Fruit fly (Drosophila melanogaster) whole organism, embryonic: ENCODE data around the gene galla-2.

Source experiments
- CG10267 ChIP-seq: fragments of 200-800 bp; sonication (Bioruptor generic); optimal IDR thresholded peaks from 2 replicates; lab custom pipeline; 2018; ENCODE audit warnings: missing biosample characterization, mild to moderate bottlenecking, missing genetic modification characterization, moderate library complexity
- CG10321 ChIP-seq: fragments of 200-800 bp; sonication (Bioruptor generic); IDR thresholded peaks from 2 replicates; pipeline ENCODE4 v1.3.6; 2022; ENCODE audit warnings: missing biosample characterization, missing genetic modification characterization
- CG10431 ChIP-seq: fragments of 200-800 bp; sonication (Bioruptor generic); optimal IDR thresholded peaks from 3 replicates; lab custom pipeline; 2018; ENCODE audit warnings: missing biosample characterization, mild to moderate bottlenecking, missing genetic modification characterization
- CG13296 ChIP-seq: fragments of 200-800 bp; sonication (Bioruptor generic); optimal IDR thresholded peaks from 3 replicates; lab custom pipeline; 2018; ENCODE audit warnings: missing biosample characterization, mild to moderate bottlenecking, missing genetic modification characterization
- CG15479 ChIP-seq: fragments of 200-800 bp; sonication (Bioruptor generic); optimal IDR thresholded peaks from 3 replicates; lab custom pipeline; 2019; ENCODE audit warnings: missing biosample characterization, mild to moderate bottlenecking, missing genetic modification characterization, moderate library complexity
- CG15696 ChIP-seq: fragments of 200-800 bp; sonication (Bioruptor generic); optimal IDR thresholded peaks from 2 replicates; lab custom pipeline; 2019; ENCODE audit warnings: missing biosample characterization, mild to moderate bottlenecking, missing genetic modification characterization, moderate library complexity
- CG17829 ChIP-seq: fragments of 200-800 bp; optimal IDR thresholded peaks from 2 replicates; lab custom pipeline; 2019; ENCODE audit warnings: missing biosample characterization, mild to moderate bottlenecking, missing genetic modification characterization, moderate library complexity
- CG18011 ChIP-seq: fragments of 200-800 bp; sonication (Bioruptor generic); optimal IDR thresholded peaks from 2 replicates; lab custom pipeline; 2017; ENCODE audit warnings: missing biosample characterization, missing genetic modification characterization, mild to moderate bottlenecking, moderate library complexity, missing genotype
- CG1832 ChIP-seq: fragments of 200-800 bp; sonication (Bioruptor generic); optimal IDR thresholded peaks from 2 replicates; lab custom pipeline; 2017; ENCODE audit warnings: missing biosample characterization, mild to moderate bottlenecking, missing genetic modification characterization, inconsistent platforms
- CG2199 ChIP-seq: fragments of 200-800 bp; sonication (Bioruptor generic); IDR thresholded peaks from 3 replicates; pipeline ENCODE4 v1.3.6; 2022; ENCODE audit warnings: missing biosample characterization, missing genetic modification characterization
- CG2712 ChIP-seq: fragments of 200-800 bp; optimal IDR thresholded peaks from 3 replicates; lab custom pipeline; 2019; ENCODE audit warnings: missing biosample characterization, mild to moderate bottlenecking, missing genetic modification characterization, moderate library complexity
- CG30020 ChIP-seq: fragments of 200-800 bp; optimal IDR thresholded peaks from 2 replicates; lab custom pipeline; 2019; ENCODE audit warnings: missing biosample characterization, mild to moderate bottlenecking, missing genetic modification characterization, moderate library complexity
- CG34224 ChIP-seq: fragments of 200-800 bp; sonication (Bioruptor generic); IDR thresholded peaks from 3 replicates; pipeline ENCODE4 v1.3.6; 2022; ENCODE audit warnings: missing biosample characterization, missing genetic modification characterization; ENCODE audit not compliant: partially characterized antibody
- CG34376 ChIP-seq: fragments of 200-800 bp; sonication (Bioruptor generic); optimal IDR thresholded peaks from 2 replicates; lab custom pipeline; 2018; ENCODE audit warnings: missing biosample characterization, mild to moderate bottlenecking, missing genetic modification characterization
- CG34422 ChIP-seq: fragments of 200-800 bp; sonication (Bioruptor generic); IDR thresholded peaks from 3 replicates; pipeline ENCODE4 v1.3.6; 2022; ENCODE audit warnings: missing biosample characterization, missing genetic modification characterization
- CG4617 ChIP-seq: fragments of 200-800 bp; sonication (Bioruptor generic); optimal IDR thresholded peaks from 3 replicates; lab custom pipeline; 2016; ENCODE audit warnings: missing biosample characterization, missing genetic modification characterization, borderline replicate concordance
- CG5245 ChIP-seq: fragments of 200-800 bp; sonication (Bioruptor generic); optimal IDR thresholded peaks from 3 replicates; lab custom pipeline; 2016; ENCODE audit warnings: missing biosample characterization, missing genetic modification characterization
- CG8924 ChIP-seq: fragments of 200-800 bp; optimal IDR thresholded peaks from 3 replicates; lab custom pipeline; 2019; ENCODE audit warnings: missing biosample characterization, mild to moderate bottlenecking, missing genetic modification characterization, moderate library complexity
- Dad ChIP-seq: fragments of 200-800 bp; sonication (Bioruptor generic); optimal IDR thresholded peaks from 3 replicates; lab custom pipeline; 2016; ENCODE audit warnings: missing biosample characterization, missing genetic modification characterization
- E2f2 ChIP-seq: fragments of 200-800 bp; sonication (Bioruptor generic); IDR thresholded peaks from 2 replicates; pipeline ENCODE4 v1.3.6; 2022; ENCODE audit warnings: missing biosample characterization, missing genetic modification characterization
- Myb ChIP-seq: fragments of 200-800 bp; sonication (Bioruptor generic); optimal IDR thresholded peaks from 2 replicates; lab custom pipeline; 2016; ENCODE audit warnings: missing biosample characterization, missing genetic modification characterization
- Nf-YC ChIP-seq: fragments of 200-800 bp; optimal IDR thresholded peaks from 3 replicates; lab custom pipeline; 2019; ENCODE audit warnings: missing biosample characterization, mild to moderate bottlenecking, missing genetic modification characterization, moderate library complexity
- Rfx ChIP-seq: fragments of 200-800 bp; sonication (Bioruptor generic); IDR thresholded peaks from 2 replicates; pipeline ENCODE4 v1.3.6; 2022; ENCODE audit warnings: missing biosample characterization, missing genetic modification characterization
- Sry-δ ChIP-seq: fragments of 200-800 bp; sonication (Bioruptor generic); optimal IDR thresholded peaks from 2 replicates; lab custom pipeline; 2016; ENCODE audit warnings: missing biosample characterization, missing genetic modification characterization
- YL-1 ChIP-seq: fragments of 200-800 bp; sonication (Bioruptor generic); optimal IDR thresholded peaks from 3 replicates; lab custom pipeline; 2017; ENCODE audit warnings: missing biosample characterization, mild to moderate bottlenecking, missing genetic modification characterization
- bbx ChIP-seq: fragments of 200-800 bp; sonication (Bioruptor generic); IDR thresholded peaks from 2 replicates; pipeline ENCODE4 v1.3.6; 2022; ENCODE audit warnings: missing biosample characterization, missing genetic modification characterization; ENCODE audit not compliant: partially characterized antibody
- chm ChIP-seq: fragments of 200-800 bp; sonication (Bioruptor generic); IDR thresholded peaks from 2 replicates; pipeline ENCODE4 v1.3.6; 2022; ENCODE audit warnings: missing biosample characterization, missing genetic modification characterization
- crp ChIP-seq, 2 experiments: fragments of 200-800 bp; sonication (Bioruptor generic); optimal IDR thresholded peaks; 2 replicates in 1 of 2; 3 replicates in 1 of 2; lab custom pipeline; 2017; ENCODE audit warnings: missing biosample characterization in 2 of 2, missing genetic modification characterization in 2 of 2, mild to moderate bottlenecking in 1 of 2, moderate library complexity in 1 of 2
- dan ChIP-seq: fragments of 200-800 bp; sonication (Bioruptor generic); IDR thresholded peaks from 2 replicates; pipeline ENCODE4 v1.3.6; 2022; ENCODE audit warnings: missing biosample characterization, missing genetic modification characterization
- dimm ChIP-seq: fragments of 200-800 bp; sonication (Bioruptor generic); IDR thresholded peaks from 2 replicates; pipeline ENCODE4 v1.3.6; 2022; ENCODE audit warnings: missing biosample characterization, missing genetic modification characterization
- fd96Cb ChIP-seq: fragments of 200-800 bp; sonication (Bioruptor generic); optimal IDR thresholded peaks from 2 replicates; lab custom pipeline; 2018; ENCODE audit warnings: missing biosample characterization, mild to moderate bottlenecking, missing genetic modification characterization, moderate library complexity
- gsb-n ChIP-seq: fragments of 200-800 bp; sonication (Bioruptor generic); optimal IDR thresholded peaks from 3 replicates; lab custom pipeline; 2018; ENCODE audit warnings: missing biosample characterization, mild to moderate bottlenecking, missing genetic modification characterization
- hkb ChIP-seq, 2 experiments: fragments of 200-800 bp in 1 of 2; fragments of >200 bp in 1 of 2; sonication (Bioruptor generic) in 1 of 2; IDR thresholded peaks in 1 of 2; optimal IDR thresholded peaks in 1 of 2; 2 replicates each; pipeline versions ENCODE4 v1.3.6 to Lab custom; 2017 to 2022; ENCODE audit warnings: missing biosample characterization in 1 of 2, missing genetic modification characterization in 1 of 2
- insv ChIP-seq, 2 experiments: fragments of 200-800 bp; sonication (Bioruptor generic); optimal IDR thresholded peaks; 3 replicates each; lab custom pipeline; 2016 to 2018; ENCODE audit warnings: missing biosample characterization in 2 of 2, missing genetic modification characterization in 2 of 2
- jigr1 ChIP-seq: fragments of 200-800 bp; sonication (Bioruptor generic); IDR thresholded peaks from 3 replicates; pipeline ENCODE4 v1.3.6; 2022; ENCODE audit warnings: missing biosample characterization, missing genetic modification characterization
- knrl ChIP-seq: fragments of 200-800 bp; sonication (Bioruptor generic); IDR thresholded peaks from 3 replicates; pipeline ENCODE4 v1.3.6; 2022; ENCODE audit warnings: missing biosample characterization, missing genetic modification characterization; ENCODE audit not compliant: partially characterized antibody
- onecut ChIP-seq: fragments of 200-800 bp; sonication (Bioruptor generic); IDR thresholded peaks from 2 replicates; pipeline ENCODE4 v1.3.6; 2022; ENCODE audit warnings: missing biosample characterization, missing genetic modification characterization
- pfk ChIP-seq: fragments of 200-800 bp; sonication (Bioruptor generic); optimal IDR thresholded peaks from 2 replicates; lab custom pipeline; 2018; ENCODE audit warnings: missing biosample characterization, mild to moderate bottlenecking, missing genetic modification characterization, moderate library complexity
- phol ChIP-seq: fragments of 200-800 bp; sonication (Bioruptor generic); optimal IDR thresholded peaks from 3 replicates; lab custom pipeline; 2018; ENCODE audit warnings: missing biosample characterization, mild to moderate bottlenecking, missing genetic modification characterization, moderate library complexity
- pnt ChIP-seq: fragments of 200-800 bp; sonication (Bioruptor generic); optimal IDR thresholded peaks from 3 replicates; lab custom pipeline; 2016; ENCODE audit warnings: missing biosample characterization, missing genetic modification characterization
- pzg ChIP-seq: fragments of 200-800 bp; sonication (Bioruptor generic); optimal IDR thresholded peaks from 3 replicates; lab custom pipeline; 2018; ENCODE audit warnings: missing biosample characterization, mild to moderate bottlenecking, missing genetic modification characterization, moderate library complexity
- run ChIP-seq: fragments of 200-800 bp; sonication (Bioruptor generic); optimal IDR thresholded peaks from 3 replicates; lab custom pipeline; 2018; ENCODE audit warnings: missing biosample characterization, mild to moderate bottlenecking, missing genetic modification characterization
- sisA ChIP-seq: fragments of 200-800 bp; sonication (Bioruptor generic); IDR thresholded peaks from 2 replicates; pipeline ENCODE4 v1.3.6; 2022; ENCODE audit warnings: missing biosample characterization, missing genetic modification characterization
- so ChIP-seq: fragments of 200-800 bp; sonication (Bioruptor generic); IDR thresholded peaks from 3 replicates; pipeline ENCODE4 v1.3.6; 2022; ENCODE audit warnings: missing biosample characterization, missing genetic modification characterization
- stwl ChIP-seq: fragments of 200-800 bp; sonication (Bioruptor generic); optimal IDR thresholded peaks from 3 replicates; lab custom pipeline; 2018; ENCODE audit warnings: missing biosample characterization, mild to moderate bottlenecking, missing genetic modification characterization, moderate library complexity
- unc-4 ChIP-seq: fragments of 200-800 bp; sonication (Bioruptor generic); IDR thresholded peaks from 2 replicates; pipeline ENCODE4 v1.3.6; 2022; ENCODE audit warnings: missing biosample characterization, missing genetic modification characterization; ENCODE audit not compliant: partially characterized antibody
- vvl ChIP-seq: fragments of 200-800 bp; sonication (Bioruptor generic); IDR thresholded peaks from 2 replicates; pipeline ENCODE4 v1.3.6; 2022; ENCODE audit warnings: missing biosample characterization, missing genetic modification characterization

The galla-2 gene

DNA sequence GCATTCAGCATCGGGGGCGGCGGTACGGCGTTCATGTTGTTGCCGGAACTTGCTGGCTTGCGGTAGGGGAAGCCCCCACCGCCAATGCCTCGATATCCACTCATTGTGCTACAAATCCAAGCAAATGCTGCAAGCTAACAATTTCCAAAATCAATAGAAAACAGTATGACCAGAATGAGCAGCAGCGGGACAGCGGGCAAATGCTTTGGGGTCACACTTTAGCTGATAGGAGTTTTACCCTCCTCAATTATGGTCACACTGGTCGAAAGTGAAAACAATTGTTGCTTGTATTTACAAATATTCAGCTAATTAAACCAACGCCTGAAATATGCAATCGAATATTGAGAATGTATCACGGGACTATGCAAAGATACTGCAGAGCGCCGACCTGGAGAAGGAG, 3.8 kb upstream of the galla-2 start, which contains the start of the genes CG6418 and Blos4 (continued):
- no peak for TF ChIP-seq CG15479 (GFP tag; lab: Kevin White, UChicago)
- TF ChIP-seq chm (GFP tag; lab: Robert Waterston, UW), result 0 out of 2 replicates have a peak, but pooled peaks have one; percentile 21
- peak; percentile 13 for TF ChIP-seq CG8924
- TF ChIP-seq phol (tag; lab: Kevin White, UChicago), result peak; percentile 1
- 0 out of 2 replicates have a peak, but pooled peaks have one; percentile 32 for TF ChIP-seq unc-4
- peak; percentile 95 for TF ChIP-seq CG4617
- no peak for TF ChIP-seq dimm (GFP tag; lab: Robert Waterston, UW)
- TF ChIP-seq CG34224 (GFP tag; lab: Robert Waterston, UW), result peak; percentile 54; the same call in 2 of the 3 replicates

DNA sequence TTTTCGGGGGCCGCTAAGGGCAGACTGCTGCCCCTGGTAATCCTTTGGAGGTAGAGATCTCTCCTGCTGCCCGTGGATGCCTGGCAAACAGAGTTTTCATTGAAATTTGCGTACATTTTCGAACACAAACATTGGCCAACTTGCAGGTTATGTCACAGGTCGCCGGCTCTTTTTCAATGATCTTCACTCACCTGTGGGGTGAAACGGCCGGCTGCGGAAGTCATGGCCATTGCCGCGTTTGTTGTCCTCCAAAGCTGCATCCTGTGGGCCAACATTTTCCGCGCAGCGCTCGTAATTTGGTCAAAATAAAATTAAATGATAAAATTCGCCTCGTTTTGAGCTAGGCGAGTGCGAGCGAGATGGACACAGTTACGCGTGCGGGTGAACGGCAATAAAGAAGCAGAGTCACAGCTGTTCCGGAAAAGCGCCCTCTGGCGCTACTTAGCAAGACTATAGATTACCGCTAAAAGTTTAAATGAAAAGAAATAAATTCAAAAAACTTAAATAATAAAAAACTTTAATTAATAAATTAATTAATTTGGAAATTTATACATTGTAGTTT, 3.1 kb downstream of the galla-2 start:
- TF ChIP-seq CG2199 (GFP tag; lab: Robert Waterston, UW) (no peak), gsb-n (no peak), Myb (GFP tag; lab: Kevin White, UChicago) (peak; percentile 10), Dad (no peak), pfk (GFP tag; lab: Kevin White, UChicago) (no peak), CG2712 (tag; lab: Kevin White, UChicago) (no peak), onecut (peak; percentile 27), CG30020 (tag; lab: Kevin White, UChicago) (no peak), CG34376 (GFP tag; lab: Kevin White, UChicago) (no peak), vvl (GFP tag; lab: Robert Waterston, UW) (peak; percentile 19; the same call in 1 of the 2 replicates), pzg (GFP tag; lab: Kevin White, UChicago) (peak; percentile 72), jigr1 (no peak), dan (GFP tag; lab: Robert Waterston, UW) (no peak), bbx (peak; percentile 39; the same call in 1 of the 2 replicates), E2f2 (peak; percentile 93), fd96Cb (tag; lab: Kevin White, UChicago) (no peak), hkb (optimal IDR thresholded peaks at IDR 0.05; lab: Kevin White, UChicago) (no peak), hkb (GFP tag; IDR thresholded peaks at IDR 0.05; lab: Robert Waterston, UW) (peak; percentile 17; the same call in 1 of the 2 replicates), run (no peak), CG5245 (GFP tag; lab: Kevin White, UChicago) (no peak), CG13296 (GFP tag; lab: Kevin White, UChicago) (no peak), knrl (GFP tag; lab: Robert Waterston, UW) (peak; percentile 30; the same call in 2 of the 3 replicates), crp (GFP tag; optimal IDR thresholded peaks at IDR 0.05; lab: Kevin White, UChicago) (peak; percentile 61 to 94), CG10321 (GFP tag; lab: Robert Waterston, UW) (peak; percentile 71; the same call in 1 of the 2 replicates), Rfx (GFP tag; lab: Robert Waterston, UW) (peak; percentile 38; the same call in 1 of the 2 replicates), so (no peak), CG17829 (tag; lab: Kevin White, UChicago) (peak; percentile 22), stwl (tag; lab: Kevin White, UChicago) (peak; percentile 54), sisA (GFP tag; lab: Robert Waterston, UW) (no peak), Sry-δ (GFP tag; lab: Kevin White, UChicago) (no peak), CG34422 (GFP tag; lab: Robert Waterston, UW) (peak; percentile 65; the same call in 1 of the 3 replicates), CG10267 (tag; lab: Kevin White, UChicago) (peak; percentile 32), pnt (GFP tag; lab: Kevin White, UChicago) (no peak), CG18011 (GFP tag; lab: Kevin White, UChicago) (no peak), CG10431 (peak; percentile 9), Nf-YC (peak; percentile 1), CG15696 (no peak), CG1832 (peak; percentile 78), CG4617 (peak; percentile 65), YL-1 (GFP tag; lab: Kevin White, UChicago) (peak; percentile 46), insv (GFP tag; optimal IDR thresholded peaks at IDR 0.05; lab: Kevin White, UChicago) (no peak)
